Worm (Caenorhabditis elegans) whole organism, L3 larva: ENCODE measurements around the gene C33A12.4.

Experiments used
- R02D3.7 ChIP-seq: fragments of 150-350 bp; optimal IDR thresholded peaks from 2 replicates; lab custom pipeline; 2014; ENCODE audit warnings: missing biosample characterization, missing genetic modification characterization
- ZK546.5 ChIP-seq: sonication (generic microtip); optimal IDR thresholded peaks from 2 replicates; lab custom pipeline; 2017; ENCODE audit warnings: missing biosample characterization, missing genetic modification characterization
- aly-2 ChIP-seq: fragments of 150-350 bp; optimal IDR thresholded peaks from 2 replicates; lab custom pipeline; 2014; ENCODE audit warnings: missing biosample characterization, missing genetic modification characterization
- ama-1 ChIP-seq: fragments of 150-350 bp; optimal IDR thresholded peaks from 2 replicates; lab custom pipeline; 2018
- ceh-16 ChIP-seq: sonication (generic microtip); optimal IDR thresholded peaks from 2 replicates; lab custom pipeline; 2017; ENCODE audit warnings: missing biosample characterization, missing genetic modification characterization
- ceh-28 ChIP-seq: fragments of 150-350 bp; optimal IDR thresholded peaks from 2 replicates; lab custom pipeline; 2014; ENCODE audit warnings: missing biosample characterization, missing genetic modification reagents, missing genetic modification characterization
- ceh-82 ChIP-seq: fragments of 150-350 bp; optimal IDR thresholded peaks from 2 replicates; lab custom pipeline; 2014; ENCODE audit warnings: missing biosample characterization, missing genetic modification characterization
- ceh-9 ChIP-seq: sonication (generic microtip); optimal IDR thresholded peaks from 2 replicates; lab custom pipeline; 2018; ENCODE audit warnings: missing biosample characterization, missing genetic modification characterization
- daf-12 ChIP-seq: fragments of 150-350 bp; optimal IDR thresholded peaks from 2 replicates; lab custom pipeline; 2014; ENCODE audit warnings: missing biosample characterization, missing genetic modification reagents, missing genetic modification characterization
- egl-5 ChIP-seq: fragments of 150-350 bp; optimal IDR thresholded peaks from 2 replicates; lab custom pipeline; 2017; ENCODE audit warnings: missing biosample characterization, missing genetic modification reagents, missing genetic modification characterization, inconsistent platforms
- elt-1 ChIP-seq: fragments of 150-350 bp; optimal IDR thresholded peaks from 2 replicates; lab custom pipeline; 2014; ENCODE audit warnings: missing biosample characterization, missing genetic modification characterization
- elt-2 ChIP-seq: sonication (generic microtip); optimal IDR thresholded peaks from 2 replicates; lab custom pipeline; 2016; ENCODE audit warnings: missing genetic modification reagents, mild to moderate bottlenecking, missing genetic modification characterization, missing compliant biosample characterization
- elt-3 ChIP-seq, 3 experiments: fragments of 150-350 bp in 1 of 3; sonication (generic microtip) in 2 of 3; optimal IDR thresholded peaks; 2 replicates in 2 of 3; 4 replicates in 1 of 3; lab custom pipeline; 2014 to 2017; ENCODE audit warnings: missing biosample characterization in 3 of 3, missing genetic modification characterization in 3 of 3
- eor-1 ChIP-seq, 2 experiments: fragments of 150-350 bp; optimal IDR thresholded peaks; 2 replicates each; lab custom pipeline; 2014 to 2018; ENCODE audit warnings: missing biosample characterization in 2 of 2, missing genetic modification characterization in 2 of 2
- fkh-10 ChIP-seq: sonication (generic microtip); optimal IDR thresholded peaks from 2 replicates; lab custom pipeline; 2017; ENCODE audit warnings: missing biosample characterization, missing genetic modification reagents, missing genetic modification characterization
- fkh-2 ChIP-seq: fragments of 150-350 bp; optimal IDR thresholded peaks from 2 replicates; lab custom pipeline; 2014; ENCODE audit warnings: missing biosample characterization, missing genetic modification reagents, missing genetic modification characterization
- fos-1 ChIP-seq: fragments of 150-350 bp; optimal IDR thresholded peaks from 2 replicates; lab custom pipeline; 2014; ENCODE audit warnings: missing biosample characterization, missing genetic modification characterization
- hmg-11 ChIP-seq: sonication (generic microtip); optimal IDR thresholded peaks from 2 replicates; lab custom pipeline; 2016; ENCODE audit warnings: missing genetic modification characterization, missing compliant biosample characterization
- jun-1 ChIP-seq: fragments of 150-350 bp; optimal IDR thresholded peaks from 2 replicates; lab custom pipeline; 2014; ENCODE audit warnings: missing biosample characterization, missing genetic modification reagents, missing genetic modification characterization
- lin-15B ChIP-seq: fragments of 150-350 bp; optimal IDR thresholded peaks from 2 replicates; lab custom pipeline; 2014; ENCODE audit warnings: missing biosample characterization, missing genetic modification characterization
- lsy-12 ChIP-seq: sonication (generic microtip); optimal IDR thresholded peaks from 2 replicates; lab custom pipeline; 2016; ENCODE audit warnings: mild to moderate bottlenecking, missing genetic modification characterization, missing compliant biosample characterization
- mdl-1 ChIP-seq: fragments of 150-350 bp; optimal IDR thresholded peaks from 2 replicates; lab custom pipeline; 2014; ENCODE audit warnings: missing biosample characterization, missing genetic modification characterization
- mml-1 ChIP-seq: fragments of 150-350 bp; sonication (generic microtip); optimal IDR thresholded peaks from 3 replicates; lab custom pipeline; 2014; ENCODE audit warnings: missing biosample characterization, missing genetic modification characterization
- nfya-1 ChIP-seq: sonication (generic microtip); optimal IDR thresholded peaks from 2 replicates; lab custom pipeline; 2017; ENCODE audit warnings: missing genetic modification characterization, mild to moderate bottlenecking, missing compliant biosample characterization, antibody characterized with exemption, moderate library complexity; ENCODE audit not compliant: insufficient read depth
- nhr-11 ChIP-seq: fragments of 150-350 bp; optimal IDR thresholded peaks from 2 replicates; lab custom pipeline; 2014; ENCODE audit warnings: missing biosample characterization, missing genetic modification characterization
- nhr-12 ChIP-seq: fragments of 150-350 bp; optimal IDR thresholded peaks from 2 replicates; lab custom pipeline; 2014; ENCODE audit warnings: missing biosample characterization, missing genetic modification characterization
- nhr-23 ChIP-seq: fragments of 150-350 bp; optimal IDR thresholded peaks from 2 replicates; lab custom pipeline; 2014; ENCODE audit warnings: missing biosample characterization, missing genetic modification reagents, missing genetic modification characterization
- nhr-237 ChIP-seq: fragments of 150-350 bp; optimal IDR thresholded peaks from 2 replicates; lab custom pipeline; 2014; ENCODE audit warnings: missing biosample characterization, missing genetic modification characterization
- nhr-25 ChIP-seq: sonication (generic microtip); optimal IDR thresholded peaks from 2 replicates; lab custom pipeline; 2017; ENCODE audit warnings: missing biosample characterization, missing genetic modification characterization
- nhr-28 ChIP-seq: fragments of 150-350 bp; optimal IDR thresholded peaks from 2 replicates; lab custom pipeline; 2014; ENCODE audit warnings: missing biosample characterization, missing genetic modification characterization
- nhr-43 ChIP-seq: sonication (generic microtip); optimal IDR thresholded peaks from 2 replicates; lab custom pipeline; 2016; ENCODE audit warnings: mild to moderate bottlenecking, missing genetic modification characterization, missing compliant biosample characterization; ENCODE audit not compliant: poor library complexity, severe bottlenecking
- nhr-67 ChIP-seq: fragments of 150-350 bp; optimal IDR thresholded peaks from 2 replicates; lab custom pipeline; 2014; ENCODE audit warnings: missing biosample characterization, missing genetic modification characterization
- pha-4 ChIP-seq: fragments of 150-350 bp; optimal IDR thresholded peaks from 2 replicates; lab custom pipeline; 2014; ENCODE audit warnings: missing biosample characterization, missing genetic modification reagents, missing genetic modification characterization
- pqm-1 ChIP-seq: fragments of 150-350 bp; optimal IDR thresholded peaks from 2 replicates; lab custom pipeline; 2017; ENCODE audit warnings: missing biosample characterization, missing genetic modification characterization, inconsistent platforms
- sea-2 ChIP-seq: fragments of 150-350 bp; sonication (generic microtip); optimal IDR thresholded peaks from 4 replicates; lab custom pipeline; 2014; ENCODE audit warnings: missing biosample characterization, missing genetic modification reagents, missing genetic modification characterization
- skn-1 ChIP-seq: fragments of 150-350 bp; optimal IDR thresholded peaks from 2 replicates; lab custom pipeline; 2014; ENCODE audit warnings: missing biosample characterization, missing genetic modification characterization
- snpc-4 ChIP-seq: fragments of 150-350 bp; optimal IDR thresholded peaks from 2 replicates; lab custom pipeline; 2014; ENCODE audit warnings: missing biosample characterization, missing genetic modification characterization
- unc-62 ChIP-seq: fragments of 150-350 bp; sonication (generic microtip); optimal IDR thresholded peaks from 4 replicates; lab custom pipeline; 2014; ENCODE audit warnings: missing biosample characterization, missing genetic modification reagents, missing genetic modification characterization
- zag-1 ChIP-seq: fragments of 150-350 bp; optimal IDR thresholded peaks from 2 replicates; lab custom pipeline; 2014; ENCODE audit warnings: missing biosample characterization, missing genetic modification characterization
- ztf-11 ChIP-seq: fragments of 150-350 bp; optimal IDR thresholded peaks from 2 replicates; lab custom pipeline; 2014; ENCODE audit warnings: missing biosample characterization, missing genetic modification characterization

C33A12.4 gene

DNA sequence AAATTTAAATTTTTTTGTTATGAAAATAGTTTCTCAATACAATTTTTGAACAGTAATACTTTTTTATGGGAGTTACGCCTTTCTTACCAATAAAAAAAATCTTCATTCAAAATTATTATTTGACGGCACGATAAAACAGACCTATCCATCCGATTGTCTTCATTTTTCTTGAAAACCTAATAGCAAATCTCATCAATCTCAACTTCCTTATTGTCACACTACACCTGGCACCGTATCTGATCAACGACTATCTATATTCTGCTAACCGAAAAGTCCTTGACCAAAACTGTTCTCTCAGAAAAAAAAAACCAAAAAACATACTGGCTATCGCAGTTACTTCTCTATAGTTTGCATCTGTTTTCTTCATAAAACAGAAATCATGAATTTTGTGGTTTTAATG is 25.8 kb upstream of the C33A12.4 start:
- TF ChIP-seq elt-1 (tag; lab: Kevin White, UChicago), result peak; percentile 44
- TF ChIP-seq nhr-43, result peak; percentile 20
- TF ChIP-seq ceh-82 (tag; lab: Kevin White, UChicago), result no peak
- peak; percentile 56 for TF ChIP-seq nhr-23
- TF ChIP-seq pqm-1 (tag; lab: Kevin White, UChicago), result no peak

ce11 chrIV:9535105-9535504 is 24.7 kb upstream of the C33A12.4 start:
- no peak for TF ChIP-seq mdl-1 (tag; lab: Kevin White, UChicago)
- no peak for TF ChIP-seq nhr-237 (tag; lab: Kevin White, UChicago)
- TF ChIP-seq elt-2, result no peak
- no peak for TF ChIP-seq sea-2 (GFP tag; lab: Kevin White, UChicago)
- TF ChIP-seq ceh-16 (tag; lab: Kevin White, UChicago), result no peak
- TF ChIP-seq ceh-28, result no peak
- no peak for TF ChIP-seq ztf-11 (tag; lab: Kevin White, UChicago)
- no peak for TF ChIP-seq lsy-12 (tag; lab: Kevin White, UChicago)
- TF ChIP-seq egl-5 (tag; lab: Kevin White, UChicago), result no peak
- no peak for TF ChIP-seq R02D3.7 (tag; lab: Kevin White, UChicago)
- peak; percentile 9 for TF ChIP-seq nfya-1 (tag; lab: Kevin White, UChicago)
- no peak for TF ChIP-seq ZK546.5 (tag; lab: Kevin White, UChicago)
- peak; percentile 85 for TF ChIP-seq nhr-23
- TF ChIP-seq daf-12 (tag; lab: Kevin White, UChicago), result no peak
- TF ChIP-seq elt-3 (tag; optimal IDR thresholded peaks at IDR 0.05; lab: Kevin White, UChicago), result peak in 1 of 3 experiments; percentile 81
- no peak for TF ChIP-seq mml-1 (tag; lab: Kevin White, UChicago)
- TF ChIP-seq nhr-12, result no peak
- no peak for TF ChIP-seq fos-1 (tag; lab: Kevin White, UChicago)
- TF ChIP-seq nhr-11 (tag; lab: Kevin White, UChicago), result no peak
- TF ChIP-seq fkh-10 (GFP tag; lab: Kevin White, UChicago), result no peak
- no peak for TF ChIP-seq nhr-28
- TF ChIP-seq ama-1 (lab: Kevin White, UChicago), result no peak
- TF ChIP-seq nhr-43, result peak; percentile 62
- no peak for TF ChIP-seq hmg-11 (tag; lab: Kevin White, UChicago)
- TF ChIP-seq nhr-25 (tag; lab: Kevin White, UChicago), result peak; percentile 66
- TF ChIP-seq, all 47 proteins: peak for 5

- TF ChIP-seq unc-62 (GFP tag; lab: Kevin White, UChicago), result no peak
- TF ChIP-seq nhr-12, result no peak
- peak; percentile 85 for TF ChIP-seq nhr-25 (tag; lab: Kevin White, UChicago)
- TF ChIP-seq hmg-11 (tag; lab: Kevin White, UChicago), result no peak
- no peak for TF ChIP-seq ama-1 (lab: Kevin White, UChicago)
- TF ChIP-seq pha-4 (tag; lab: Kevin White, UChicago), result peak; percentile 48
- no peak for TF ChIP-seq skn-1
- TF ChIP-seq ztf-11 (tag; lab: Kevin White, UChicago), result no peak
- no peak for TF ChIP-seq nhr-67
- no peak for TF ChIP-seq fkh-2 (tag; lab: Kevin White, UChicago)
- TF ChIP-seq R02D3.7 (tag; lab: Kevin White, UChicago), result no peak
- no peak for TF ChIP-seq mml-1 (tag; lab: Kevin White, UChicago)
- TF ChIP-seq aly-2 (tag; lab: Kevin White, UChicago), result no peak
- no peak for TF ChIP-seq ceh-28
- no peak for TF ChIP-seq eor-1 (tag; optimal IDR thresholded peaks at IDR 0.05; lab: Kevin White, UChicago)
- peak; percentile 46 for TF ChIP-seq nhr-23
- peak; percentile 6 for TF ChIP-seq snpc-4 (tag; lab: Kevin White, UChicago)
- no peak for TF ChIP-seq ceh-82 (tag; lab: Kevin White, UChicago)
- TF ChIP-seq lsy-12 (tag; lab: Kevin White, UChicago), result no peak
- no peak for TF ChIP-seq jun-1 (tag; lab: Kevin White, UChicago)
- TF ChIP-seq elt-1 (tag; lab: Kevin White, UChicago), result no peak
- TF ChIP-seq pqm-1 (tag; lab: Kevin White, UChicago), result no peak
- TF ChIP-seq zag-1, result no peak
- no peak for TF ChIP-seq nhr-237 (tag; lab: Kevin White, UChicago)
- TF ChIP-seq nfya-1 (tag; lab: Kevin White, UChicago), result no peak
- no peak for TF ChIP-seq nhr-11 (tag; lab: Kevin White, UChicago)
- no peak for TF ChIP-seq ZK546.5 (tag; lab: Kevin White, UChicago)
- no peak for TF ChIP-seq ceh-9 (tag; lab: Kevin White, UChicago)
- TF ChIP-seq lin-15B (tag; lab: Kevin White, UChicago), result no peak
- no peak for TF ChIP-seq egl-5 (tag; lab: Kevin White, UChicago)
- TF ChIP-seq, all 47 proteins: peak for 4
Measured at ce11 chrIV:9534342-9534741, 24.0 kb upstream of the C33A12.4 start.
